Worm (Caenorhabditis elegans) whole organism, late embryonic: ENCODE measurements around the gene B0302.5.

Source experiments
- K09A11.1 ChIP-seq: sonication (generic microtip); optimal IDR thresholded peaks from 2 replicates; lab custom pipeline; 2017; ENCODE audit warnings: antibody characterized with exemption, mild to moderate bottlenecking, missing genetic modification characterization, missing compliant biosample characterization; ENCODE audit not compliant: insufficient read depth
- ama-1 ChIP-seq: fragments of 150-350 bp; optimal IDR thresholded peaks from 2 replicates; lab custom pipeline; 2014
- ceh-24 ChIP-seq: sonication (generic microtip); optimal IDR thresholded peaks from 2 replicates; lab custom pipeline; 2016; ENCODE audit warnings: mild to moderate bottlenecking, missing genetic modification characterization, missing compliant biosample characterization
- ceh-9 ChIP-seq: sonication (generic microtip); optimal IDR thresholded peaks from 2 replicates; lab custom pipeline; 2016; ENCODE audit warnings: mild to moderate bottlenecking, missing genetic modification characterization, inconsistent platforms, missing compliant biosample characterization
- ets-4 ChIP-seq: sonication (generic microtip); optimal IDR thresholded peaks from 2 replicates; lab custom pipeline; 2016; ENCODE audit warnings: missing genetic modification characterization, missing compliant biosample characterization
- hlh-15 ChIP-seq: sonication (generic microtip); optimal IDR thresholded peaks from 2 replicates; lab custom pipeline; 2016; ENCODE audit warnings: missing genetic modification characterization, missing compliant biosample characterization
- nhr-11 ChIP-seq: fragments of 150-350 bp; optimal IDR thresholded peaks from 2 replicates; lab custom pipeline; 2014; ENCODE audit warnings: missing biosample characterization, missing genetic modification characterization
- odd-2 ChIP-seq: sonication (generic microtip); optimal IDR thresholded peaks from 2 replicates; lab custom pipeline; 2017; ENCODE audit warnings: antibody characterized with exemption, mild to moderate bottlenecking, missing genetic modification characterization, missing compliant biosample characterization
- tbx-2 ChIP-seq: sonication (generic microtip); optimal IDR thresholded peaks from 2 replicates; lab custom pipeline; 2016; ENCODE audit warnings: missing genetic modification characterization, missing compliant biosample characterization
- unc-3 ChIP-seq, 2 experiments: fragments of 200-800 bp in 1 of 2; sonication (Bioruptor generic) in 1 of 2; sonication (generic microtip) in 1 of 2; conservative IDR thresholded peaks in 1 of 2; optimal IDR thresholded peaks in 1 of 2; 2 replicates each; pipeline versions ENCODE4 v1.3.6 to Lab custom; 2016 to 2022; ENCODE audit warnings: missing compliant biosample characterization in 2 of 2, missing genetic modification characterization in 2 of 2, missing genetic modification reagents in 1 of 2
- unc-55 ChIP-seq: sonication (generic microtip); optimal IDR thresholded peaks from 2 replicates; lab custom pipeline; 2017; ENCODE audit warnings: missing biosample characterization, missing genetic modification reagents, missing genetic modification characterization

ce11 chrX:17211513-17211912 lies 16.6 kb upstream of the B0302.5 start:
- no peak for TF ChIP-seq tbx-2 (tag; lab: Kevin White, UChicago)
- TF ChIP-seq ets-4 = no peak
- TF ChIP-seq unc-3 (GFP tag; conservative IDR thresholded peaks at IDR 0.05; lab: Robert Waterston, UW) = no peak
- no peak for TF ChIP-seq unc-3 (tag; optimal IDR thresholded peaks at IDR 0.05; lab: Kevin White, UChicago)
- TF ChIP-seq nhr-11 (tag; lab: Kevin White, UChicago) = no peak
- no peak for TF ChIP-seq ceh-9 (tag; lab: Kevin White, UChicago)
- TF ChIP-seq unc-55 (GFP tag; lab: Kevin White, UChicago) = no peak
- TF ChIP-seq odd-2 = no peak
- TF ChIP-seq hlh-15 (tag; lab: Kevin White, UChicago) = no peak
- no peak for TF ChIP-seq K09A11.1 (tag; lab: Kevin White, UChicago)
- TF ChIP-seq ceh-24 (tag; lab: Kevin White, UChicago) = no peak
- TF ChIP-seq ama-1 = no peak
